Worm (Caenorhabditis elegans) whole organism, late embryonic: ENCODE data around the gene cyp-13B1.

Experiments
- C08G9.2 ChIP-seq: sonication (generic microtip); optimal IDR thresholded peaks from 2 replicates; lab custom pipeline; 2016; ENCODE audit warnings: mild to moderate bottlenecking, missing genetic modification characterization, moderate library complexity, missing compliant biosample characterization
- C38D4.7 ChIP-seq: fragments of 200-800 bp; sonication (Bioruptor generic); optimal IDR thresholded peaks from 2 replicates; lab custom pipeline; 2018; ENCODE audit warnings: mild to moderate bottlenecking, missing genetic modification characterization, moderate library complexity, missing compliant biosample characterization
- F13H6.1 ChIP-seq: sonication (generic microtip); optimal IDR thresholded peaks from 2 replicates; lab custom pipeline; 2016; ENCODE audit warnings: missing genetic modification characterization, missing compliant biosample characterization
- K02D7.2 ChIP-seq: sonication (generic microtip); optimal IDR thresholded peaks from 2 replicates; lab custom pipeline; 2017; ENCODE audit warnings: mild to moderate bottlenecking, missing genetic modification characterization, missing compliant biosample characterization
- Y22D7AL.16 ChIP-seq: sonication (generic microtip); optimal IDR thresholded peaks from 2 replicates; lab custom pipeline; 2016; ENCODE audit warnings: missing genetic modification characterization, missing compliant biosample characterization
- ahr-1 ChIP-seq: sonication (generic microtip); optimal IDR thresholded peaks from 2 replicates; lab custom pipeline; 2016; ENCODE audit warnings: missing genetic modification characterization, missing compliant biosample characterization
- ama-1 ChIP-seq: fragments of 150-350 bp; optimal IDR thresholded peaks from 2 replicates; lab custom pipeline; 2014
- ceh-14 ChIP-seq: sonication (generic microtip); optimal IDR thresholded peaks from 2 replicates; lab custom pipeline; 2016; ENCODE audit warnings: missing genotype, missing genetic modification characterization, missing compliant biosample characterization
- ceh-18 ChIP-seq: sonication (generic microtip); optimal IDR thresholded peaks from 2 replicates; lab custom pipeline; 2016; ENCODE audit warnings: missing genetic modification characterization, missing compliant biosample characterization
- ceh-19 ChIP-seq: fragments of 200-800 bp; sonication (Bioruptor generic); optimal IDR thresholded peaks from 2 replicates; lab custom pipeline; 2018; ENCODE audit warnings: mild to moderate bottlenecking, missing genetic modification characterization, missing compliant biosample characterization
- ceh-24 ChIP-seq: sonication (generic microtip); optimal IDR thresholded peaks from 2 replicates; lab custom pipeline; 2016; ENCODE audit warnings: mild to moderate bottlenecking, missing genetic modification characterization, missing compliant biosample characterization
- ceh-30 ChIP-seq: fragments of 150-350 bp; optimal IDR thresholded peaks from 2 replicates; lab custom pipeline; 2014; ENCODE audit warnings: missing biosample characterization, missing genetic modification characterization
- ceh-31 ChIP-seq: sonication (generic microtip); optimal IDR thresholded peaks from 2 replicates; lab custom pipeline; 2016; ENCODE audit warnings: missing genetic modification characterization, missing compliant biosample characterization
- ceh-34 ChIP-seq: sonication (generic microtip); optimal IDR thresholded peaks from 2 replicates; lab custom pipeline; 2016; ENCODE audit warnings: mild to moderate bottlenecking, missing genetic modification characterization, missing compliant biosample characterization
- ceh-45 ChIP-seq: fragments of 200-800 bp; sonication (Bioruptor generic); IDR thresholded peaks from 2 replicates; pipeline ENCODE4 v1.3.6; 2022; ENCODE audit warnings: missing genetic modification reagents, missing genetic modification characterization, missing compliant biosample characterization
- ceh-6 ChIP-seq: fragments of 200-800 bp; sonication (Bioruptor generic); optimal IDR thresholded peaks from 2 replicates; lab custom pipeline; 2018; ENCODE audit warnings: mild to moderate bottlenecking, missing genetic modification characterization, missing compliant biosample characterization
- dmd-4 ChIP-seq: sonication (generic microtip); optimal IDR thresholded peaks from 2 replicates; lab custom pipeline; 2016; ENCODE audit warnings: borderline replicate concordance, missing genetic modification characterization, missing compliant biosample characterization
- dve-1 ChIP-seq: sonication (generic microtip); optimal IDR thresholded peaks from 2 replicates; lab custom pipeline; 2017; ENCODE audit warnings: antibody characterized with exemption, mild to moderate bottlenecking, missing genetic modification characterization, missing compliant biosample characterization
- elt-2 ChIP-seq: sonication (generic microtip); optimal IDR thresholded peaks from 2 replicates; lab custom pipeline; 2016; ENCODE audit warnings: missing genetic modification reagents, missing genetic modification characterization, missing compliant biosample characterization
- elt-4 ChIP-seq: sonication (generic microtip); optimal IDR thresholded peaks from 2 replicates; lab custom pipeline; 2016; ENCODE audit warnings: missing genetic modification characterization, missing compliant biosample characterization
- fkh-6 ChIP-seq: sonication (generic microtip); optimal IDR thresholded peaks from 2 replicates; lab custom pipeline; 2016; ENCODE audit warnings: missing genetic modification characterization, missing compliant biosample characterization
- hlh-6 ChIP-seq: sonication (generic microtip); optimal IDR thresholded peaks from 2 replicates; lab custom pipeline; 2016; ENCODE audit warnings: missing genotype, missing genetic modification characterization, missing compliant biosample characterization
- hlh-8 ChIP-seq: sonication (generic microtip); optimal IDR thresholded peaks from 2 replicates; lab custom pipeline; 2016; ENCODE audit warnings: missing genotype, missing genetic modification characterization, missing compliant biosample characterization
- lim-6 ChIP-seq: sonication (generic microtip); optimal IDR thresholded peaks from 2 replicates; lab custom pipeline; 2016; ENCODE audit warnings: missing genetic modification characterization, missing compliant biosample characterization
- lin-11 ChIP-seq: fragments of 200-800 bp; sonication (Bioruptor generic); optimal IDR thresholded peaks from 2 replicates; lab custom pipeline; 2018; ENCODE audit warnings: mild to moderate bottlenecking, missing genetic modification characterization, missing compliant biosample characterization
- nfya-1 ChIP-seq: sonication (generic microtip); optimal IDR thresholded peaks from 2 replicates; lab custom pipeline; 2017; ENCODE audit warnings: missing genetic modification characterization, mild to moderate bottlenecking, missing compliant biosample characterization, antibody characterized with exemption, moderate library complexity
- npax-4 ChIP-seq: sonication (generic microtip); optimal IDR thresholded peaks from 2 replicates; lab custom pipeline; 2016; ENCODE audit warnings: missing genetic modification characterization, missing compliant biosample characterization
- odd-2 ChIP-seq: sonication (generic microtip); optimal IDR thresholded peaks from 2 replicates; lab custom pipeline; 2017; ENCODE audit warnings: antibody characterized with exemption, mild to moderate bottlenecking, missing genetic modification characterization, missing compliant biosample characterization
- pag-3 ChIP-seq: sonication (generic microtip); optimal IDR thresholded peaks from 2 replicates; lab custom pipeline; 2016; ENCODE audit warnings: missing compliant biosample characterization, missing genetic modification characterization, borderline replicate concordance
- pat-9 ChIP-seq: fragments of 200-800 bp; sonication (Bioruptor generic); optimal IDR thresholded peaks from 2 replicates; lab custom pipeline; 2018; ENCODE audit warnings: mild to moderate bottlenecking, missing genetic modification characterization, moderate library complexity, missing compliant biosample characterization
- pha-2 ChIP-seq: sonication (generic microtip); optimal IDR thresholded peaks from 2 replicates; lab custom pipeline; 2017; ENCODE audit warnings: mild to moderate bottlenecking, missing genetic modification characterization, missing compliant biosample characterization
- pha-4 ChIP-seq: fragments of 150-350 bp; optimal IDR thresholded peaks from 2 replicates; lab custom pipeline; 2018; ENCODE audit warnings: missing biosample characterization, missing genetic modification reagents, missing genetic modification characterization
- pqm-1 ChIP-seq: sonication (generic microtip); optimal IDR thresholded peaks from 2 replicates; lab custom pipeline; 2016; ENCODE audit warnings: missing genetic modification characterization, missing compliant biosample characterization
- ref-2 ChIP-seq: sonication (generic microtip); optimal IDR thresholded peaks from 2 replicates; lab custom pipeline; 2016; ENCODE audit warnings: missing genetic modification characterization, missing compliant biosample characterization
- rnt-1 ChIP-seq: sonication (generic microtip); optimal IDR thresholded peaks from 2 replicates; lab custom pipeline; 2016; ENCODE audit warnings: missing genetic modification characterization, missing compliant biosample characterization
- sdc-2 ChIP-seq: sonication (generic microtip); optimal IDR thresholded peaks from 2 replicates; lab custom pipeline; 2016; ENCODE audit warnings: missing genotype, missing genetic modification characterization, missing compliant biosample characterization
- sox-2 ChIP-seq: fragments of 200-800 bp; sonication (Bioruptor generic); IDR thresholded peaks from 2 replicates; pipeline ENCODE4 v1.3.6; 2022; ENCODE audit warnings: missing genetic modification reagents, missing genetic modification characterization, missing compliant biosample characterization
- sox-4 ChIP-seq: sonication (generic microtip); optimal IDR thresholded peaks from 2 replicates; lab custom pipeline; 2017; ENCODE audit warnings: mild to moderate bottlenecking, missing genetic modification characterization, inconsistent platforms, missing compliant biosample characterization
- tbx-2 ChIP-seq: sonication (generic microtip); optimal IDR thresholded peaks from 2 replicates; lab custom pipeline; 2016; ENCODE audit warnings: missing genetic modification characterization, missing compliant biosample characterization
- unc-3 ChIP-seq, 2 experiments: fragments of 200-800 bp in 1 of 2; sonication (Bioruptor generic) in 1 of 2; sonication (generic microtip) in 1 of 2; conservative IDR thresholded peaks in 1 of 2; optimal IDR thresholded peaks in 1 of 2; 2 replicates each; pipeline versions ENCODE4 v1.3.6 to Lab custom; 2016 to 2022; ENCODE audit warnings: missing compliant biosample characterization in 2 of 2, missing genetic modification characterization in 2 of 2, missing genetic modification reagents in 1 of 2
- unc-42 ChIP-seq: sonication (generic microtip); optimal IDR thresholded peaks from 2 replicates; lab custom pipeline; 2016; ENCODE audit warnings: missing genotype, missing genetic modification characterization, missing compliant biosample characterization
- unc-55 ChIP-seq: sonication (generic microtip); optimal IDR thresholded peaks from 2 replicates; lab custom pipeline; 2017; ENCODE audit warnings: missing biosample characterization, missing genetic modification reagents, missing genetic modification characterization

The cyp-13B1 gene

DNA sequence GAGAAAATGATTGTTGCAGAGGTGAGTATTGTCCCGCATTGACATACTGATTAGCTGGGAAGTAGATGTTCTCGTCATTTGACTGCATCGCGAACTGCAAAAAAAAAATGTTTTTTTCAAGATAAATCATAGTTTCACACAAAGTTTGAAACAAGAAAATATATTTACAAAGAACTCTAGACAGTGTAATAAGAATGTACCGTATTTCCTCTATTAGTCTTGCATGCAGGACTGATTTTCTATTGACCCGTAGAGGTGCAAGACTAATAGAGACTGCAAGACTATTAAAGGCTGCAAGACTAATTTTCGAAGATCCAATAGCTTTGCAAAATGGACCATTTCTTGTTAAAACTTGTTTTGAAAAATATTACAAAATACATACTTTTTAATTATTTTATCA is 13.9 kb upstream of the cyp-13B1 start, which contains the start of gene fkh-3:
TSS of gene fkh-3 (minus strand) at position 101 of the 400 bp plus-strand sequence.
- TF ChIP-seq K02D7.2 (tag; lab: Kevin White, UChicago), result no peak
- TF ChIP-seq, all 69 proteins: peak for 0

DNA sequence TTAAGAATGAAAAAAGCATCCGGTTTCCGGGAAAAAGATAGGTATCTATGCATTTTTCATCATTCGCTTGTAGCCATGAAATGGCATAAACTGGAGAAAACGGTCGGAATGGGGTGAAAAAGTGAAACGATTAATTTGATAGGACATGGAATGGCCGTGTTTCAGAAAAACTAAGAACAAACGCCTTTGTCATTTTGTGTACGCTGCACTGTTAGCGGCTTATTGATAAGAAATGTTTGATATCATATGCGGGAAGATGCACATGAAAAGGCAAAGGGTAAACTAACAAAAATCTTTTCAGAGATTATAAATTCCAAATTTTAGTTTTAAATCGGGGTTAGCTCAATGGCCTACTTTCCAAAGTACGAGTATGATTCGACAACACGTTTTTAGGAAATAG is 11.6 kb upstream of the cyp-13B1 start:
- TF ChIP-seq ceh-24 (tag; lab: Kevin White, UChicago) (no peak), elt-2 (peak; percentile 45), unc-42 (no peak)

DNA sequence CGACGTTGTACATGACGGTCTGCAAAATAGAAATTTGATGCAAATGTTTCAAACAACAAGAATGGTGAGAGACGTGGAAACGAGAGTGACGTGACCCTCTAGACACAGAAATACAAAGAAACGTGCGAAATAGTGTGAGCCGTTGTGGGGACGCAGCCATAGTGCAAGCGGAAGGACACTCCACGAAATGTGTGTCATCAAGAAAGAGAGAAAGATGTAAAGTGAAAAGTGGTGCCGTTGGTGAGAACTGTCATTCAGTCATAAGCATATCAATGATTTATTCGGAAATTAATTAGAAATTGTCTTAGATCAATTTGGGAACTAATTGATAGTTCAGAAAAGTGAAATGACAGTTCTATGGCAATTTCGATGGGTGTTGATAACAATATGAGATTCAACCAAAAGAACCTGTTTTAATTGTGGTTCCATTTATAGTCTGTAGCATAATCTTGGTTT is 10.5 kb upstream of the cyp-13B1 start, which contains the start of gene C29F7.3:
TSS of gene C29F7.3 (minus strand) at position 51 of the 456 bp plus-strand sequence.
- peak; percentile 35 for TF ChIP-seq ref-2
- no peak for TF ChIP-seq odd-2
- peak; percentile 44 for TF ChIP-seq tbx-2 (tag; lab: Kevin White, UChicago)
- TF ChIP-seq F13H6.1 (tag; lab: Kevin White, UChicago), result no peak
- TF ChIP-seq npax-4 (tag; lab: Kevin White, UChicago), result no peak
- TF ChIP-seq nfya-1, result peak; percentile 27
- peak; percentile 3 for TF ChIP-seq rnt-1
- TF ChIP-seq unc-55 (GFP tag; lab: Kevin White, UChicago), result peak; percentile 53
- TF ChIP-seq ceh-31 (tag; lab: Kevin White, UChicago), result peak; percentile 49
- peak; percentile 54 for TF ChIP-seq sdc-2 (tag; lab: Kevin White, UChicago)
- TF ChIP-seq ceh-34, result peak; percentile 41
- TF ChIP-seq hlh-6 (tag; lab: Kevin White, UChicago), result peak; percentile 24
- TF ChIP-seq, all 69 proteins: peak for 9

DNA sequence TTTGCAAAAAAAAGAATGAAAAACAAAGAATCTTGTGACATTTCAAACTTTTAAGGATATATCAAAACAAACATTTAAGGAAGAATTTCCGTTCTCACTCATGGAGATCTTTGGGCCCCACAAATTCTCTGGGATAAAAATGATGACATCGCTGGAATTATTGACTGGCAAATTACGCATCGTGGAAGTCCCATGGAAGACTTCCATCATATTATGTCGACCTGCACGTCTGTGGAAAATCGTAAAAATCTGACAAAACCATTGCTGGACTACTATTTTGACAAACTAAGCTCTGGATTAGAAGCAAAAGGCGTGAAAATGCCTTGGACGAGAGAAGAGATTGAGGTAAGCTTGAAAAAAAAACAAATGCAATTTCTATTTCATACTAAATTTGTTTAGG is 8.0 kb upstream of the cyp-13B1 start:
- TF ChIP-seq ref-2 (no peak), elt-4 (tag; lab: Kevin White, UChicago) (no peak), hlh-6 (tag; lab: Kevin White, UChicago) (no peak), rnt-1 (no peak), lim-6 (tag; lab: Kevin White, UChicago) (no peak), C08G9.2 (no peak), ahr-1 (tag; lab: Kevin White, UChicago) (no peak), unc-3 (GFP tag; conservative IDR thresholded peaks at IDR 0.05; lab: Robert Waterston, UW) (no peak), unc-3 (tag; optimal IDR thresholded peaks at IDR 0.05; lab: Kevin White, UChicago) (no peak), fkh-6 (tag; lab: Kevin White, UChicago) (no peak), lin-11 (tag; lab: Kevin White, UChicago) (no peak), ama-1 (lab: Kevin White, UChicago) (no peak), odd-2 (no peak), dmd-4 (no peak), sox-2 (GFP tag; lab: Robert Waterston, UW) (no peak), ceh-30 (tag; lab: Kevin White, UChicago) (no peak), tbx-2 (tag; lab: Kevin White, UChicago) (no peak), ceh-18 (tag; lab: Kevin White, UChicago) (no peak), ceh-45 (GFP tag; lab: Robert Waterston, UW) (no peak)

DNA sequence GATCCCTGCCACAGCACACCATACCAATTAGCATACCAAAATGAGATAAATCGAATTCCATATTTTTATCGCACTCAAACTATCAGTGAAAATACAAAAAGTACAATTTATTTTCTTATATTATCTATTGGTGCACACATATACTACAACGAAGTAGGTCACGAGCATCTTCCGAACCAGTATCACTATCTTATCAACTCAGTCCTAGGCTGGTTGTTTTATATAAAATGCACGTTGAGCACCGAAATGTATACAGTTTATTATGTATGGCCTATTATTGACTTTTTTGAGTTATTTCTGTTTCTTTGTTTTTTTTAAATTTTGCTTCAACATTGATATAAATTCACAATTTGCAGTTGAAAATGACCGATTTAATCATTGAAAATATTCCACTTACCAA is 6.3 kb upstream of the cyp-13B1 start, which contains the start of gene C29F7.2:
TSS of gene C29F7.2 (plus strand) at position 357 of the 400 bp plus-strand sequence.
- TF ChIP-seq elt-2, result peak; percentile 75
- no peak for TF ChIP-seq ceh-19 (GFP tag; lab: Kevin White, UChicago)

DNA sequence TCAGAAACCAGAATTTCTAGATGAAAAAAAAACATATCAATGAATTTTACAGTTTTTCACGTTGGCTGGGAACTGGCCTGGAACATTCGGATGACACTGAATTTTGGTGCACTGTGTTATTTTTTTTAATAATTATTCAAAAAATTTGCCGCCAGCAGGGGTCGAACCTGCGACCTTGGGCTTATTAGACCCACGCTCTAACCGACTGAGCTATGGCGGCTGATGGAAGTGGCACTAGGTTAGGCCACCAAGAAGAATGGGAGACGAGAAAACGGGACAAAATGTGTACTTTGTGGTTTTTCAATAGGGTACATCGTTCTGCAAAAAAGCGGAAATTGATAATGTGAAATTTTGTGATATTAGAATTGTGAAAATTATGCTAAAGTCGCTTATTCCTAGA is 5.5 kb upstream of the cyp-13B1 start:
- TF ChIP-seq nfya-1 (peak; percentile 21), pqm-1 (tag; lab: Kevin White, UChicago) (no peak), ceh-6 (peak; percentile 46), ceh-14 (tag; lab: Kevin White, UChicago) (peak; percentile 20), pag-3 (tag; lab: Kevin White, UChicago) (no peak), elt-2 (peak; percentile 43), sox-4 (peak; percentile 59), K02D7.2 (tag; lab: Kevin White, UChicago) (peak; percentile 53), npax-4 (tag; lab: Kevin White, UChicago) (no peak), hlh-6 (tag; lab: Kevin White, UChicago) (no peak), pat-9 (peak; percentile 19), ceh-18 (tag; lab: Kevin White, UChicago) (peak; percentile 11), C38D4.7 (peak; percentile 12), ceh-34 (peak; percentile 26), pha-4 (tag; lab: Kevin White, UChicago) (no peak), ceh-45 (GFP tag; lab: Robert Waterston, UW) (no peak), Y22D7AL.16 (tag; lab: Kevin White, UChicago) (peak; percentile 21), hlh-8 (tag; lab: Kevin White, UChicago) (no peak), dve-1 (tag; lab: Kevin White, UChicago) (peak; percentile 65), pha-2 (tag; lab: Kevin White, UChicago) (peak; percentile 32)
